Worm (Caenorhabditis elegans): ENCODE data around the gene sph-1.

The sph-1 gene

ce11 chrIV:8159087-8159486 lies 25.7 kb upstream of the sph-1 start, which contains the start of gene faah-1:
Gene faah-1 (plus strand): TSS chrIV:8159387.
- TF ChIP-seq him-1 (tag; optimal IDR thresholded peaks at IDR 0.05) (no peak), dao-5 (tag; optimal IDR thresholded peaks at IDR 0.05) (no peak), W03F9.2 (tag; optimal IDR thresholded peaks at IDR 0.05) (no peak)

- TF ChIP-seq him-1 (tag; optimal IDR thresholded peaks at IDR 0.05) (no peak), W03F9.2 (tag; optimal IDR thresholded peaks at IDR 0.05) (no peak), dao-5 (tag; optimal IDR thresholded peaks at IDR 0.05) (no peak)
These were observed 23.8 kb upstream of the sph-1 start, which contains the start of gene B0218.5 for ce11 chrIV:8157161-8157560. Gene B0218.5 (minus strand): TSS chrIV:8157261.

ce11 chrIV:8154966-8155365 lies 21.6 kb upstream of the sph-1 start:
- no peak for TF ChIP-seq dao-5 (tag; optimal IDR thresholded peaks at IDR 0.05)
- TF ChIP-seq him-1 (tag; optimal IDR thresholded peaks at IDR 0.05), result no peak
- no peak for TF ChIP-seq W03F9.2 (tag; optimal IDR thresholded peaks at IDR 0.05)

- no peak for TF ChIP-seq W03F9.2 (tag; optimal IDR thresholded peaks at IDR 0.05)
- no peak for TF ChIP-seq him-1 (tag; optimal IDR thresholded peaks at IDR 0.05)
- no peak for TF ChIP-seq dao-5 (tag; optimal IDR thresholded peaks at IDR 0.05)
These were observed 19.8 kb upstream of the sph-1 start for ce11 chrIV:8153163-8153562.

- TF ChIP-seq W03F9.2 (tag; optimal IDR thresholded peaks at IDR 0.05) (no peak), dao-5 (tag; optimal IDR thresholded peaks at IDR 0.05) (no peak), him-1 (tag; optimal IDR thresholded peaks at IDR 0.05) (no peak)
These were observed 19.3 kb upstream of the sph-1 start for ce11 chrIV:8152688-8153087.

- TF ChIP-seq him-1 (tag; optimal IDR thresholded peaks at IDR 0.05), result no peak
- no peak for TF ChIP-seq dao-5 (tag; optimal IDR thresholded peaks at IDR 0.05)
- no peak for TF ChIP-seq W03F9.2 (tag; optimal IDR thresholded peaks at IDR 0.05)
These were observed 18.8 kb upstream of the sph-1 start, which contains the start of gene faah-2 for ce11 chrIV:8152145-8152544. Gene faah-2 (plus strand): TSS chrIV:8152445.

- TF ChIP-seq dao-5 (tag; optimal IDR thresholded peaks at IDR 0.05), result no peak
- TF ChIP-seq him-1 (tag; optimal IDR thresholded peaks at IDR 0.05), result no peak
- no peak for TF ChIP-seq W03F9.2 (tag; optimal IDR thresholded peaks at IDR 0.05)
These were observed 18.4 kb upstream of the sph-1 start for ce11 chrIV:8151721-8152120.

- no peak for TF ChIP-seq W03F9.2 (tag; optimal IDR thresholded peaks at IDR 0.05)
- no peak for TF ChIP-seq him-1 (tag; optimal IDR thresholded peaks at IDR 0.05)
These were observed 15.1 kb upstream of the sph-1 start, which contains the start of gene pmk-1 for ce11 chrIV:8148494-8148893. Gene pmk-1 (plus strand): TSS chrIV:8148794.

- no peak for TF ChIP-seq dao-5 (tag; optimal IDR thresholded peaks at IDR 0.05)
- TF ChIP-seq W03F9.2 (tag; optimal IDR thresholded peaks at IDR 0.05), result no peak
- TF ChIP-seq him-1 (tag; optimal IDR thresholded peaks at IDR 0.05), result no peak
These were observed 12.9 kb upstream of the sph-1 start for ce11 chrIV:8146283-8146682.

ce11 chrIV:8144341-8144740 lies 11.0 kb upstream of the sph-1 start:
- no peak for TF ChIP-seq W03F9.2 (tag; optimal IDR thresholded peaks at IDR 0.05)
- TF ChIP-seq him-1 (tag; optimal IDR thresholded peaks at IDR 0.05), result no peak
- no peak for TF ChIP-seq dao-5 (tag; optimal IDR thresholded peaks at IDR 0.05)

ce11 chrIV:8142735-8143550 lies 9.6 kb upstream of the sph-1 start, which contains the start of gene pmk-2:
Gene pmk-2 (plus strand): TSS chrIV:8143500.
- TF ChIP-seq dao-5 (tag; optimal IDR thresholded peaks at IDR 0.05) (no peak), W03F9.2 (tag; optimal IDR thresholded peaks at IDR 0.05) (no peak), him-1 (tag; optimal IDR thresholded peaks at IDR 0.05) (no peak)

ce11 chrIV:8138984-8139383 lies 5.6 kb upstream of the sph-1 start, which contains the start of gene pmk-3:
Gene pmk-3 (plus strand): TSS chrIV:8139219.
- no peak for TF ChIP-seq him-1 (tag; optimal IDR thresholded peaks at IDR 0.05)
- TF ChIP-seq W03F9.2 (tag; optimal IDR thresholded peaks at IDR 0.05), result peak; percentile 5

ce11 chrIV:8136548-8136947 lies 3.2 kb upstream of the sph-1 start:
- no peak for TF ChIP-seq dao-5 (tag; optimal IDR thresholded peaks at IDR 0.05)

ce11 chrIV:8136005-8136512 lies 2.7 kb upstream of the sph-1 start, which contains the start of the genes isp-1 and islo-1:
Gene isp-1 (minus strand): TSS chrIV:8136055.
Gene islo-1 (plus strand): TSS chrIV:8136389.
- TF ChIP-seq dao-5 (tag; optimal IDR thresholded peaks at IDR 0.05) (no peak), W03F9.2 (tag; optimal IDR thresholded peaks at IDR 0.05) (peak; percentile 69), him-1 (tag; optimal IDR thresholded peaks at IDR 0.05) (no peak)
